Worm (Caenorhabditis elegans) whole organism, L1 larva: ENCODE measurements around the gene copb-2.

Experiments
- C16A3.4 ChIP-seq: fragments of 150-350 bp; optimal IDR thresholded peaks from 2 replicates; lab custom pipeline; 2014; ENCODE audit warnings: missing biosample characterization, missing genetic modification characterization
- F16B12.6 ChIP-seq: fragments of 150-350 bp; optimal IDR thresholded peaks from 2 replicates; lab custom pipeline; 2014; ENCODE audit warnings: missing biosample characterization, missing genetic modification characterization
- aha-1 ChIP-seq: fragments of 150-350 bp; optimal IDR thresholded peaks from 2 replicates; lab custom pipeline; 2014; ENCODE audit warnings: missing biosample characterization, missing genetic modification characterization
- aly-2 ChIP-seq: fragments of 150-350 bp; optimal IDR thresholded peaks from 2 replicates; lab custom pipeline; 2014; ENCODE audit warnings: missing biosample characterization, missing genetic modification characterization
- ama-1 ChIP-seq: fragments of 150-350 bp; optimal IDR thresholded peaks from 2 replicates; lab custom pipeline; 2014
- ceh-63 ChIP-seq: fragments of 200-800 bp; sonication (Bioruptor generic); optimal IDR thresholded peaks from 2 replicates; lab custom pipeline; 2018; ENCODE audit warnings: mild to moderate bottlenecking, missing genetic modification characterization, missing compliant biosample characterization
- ceh-8 ChIP-seq: fragments of 200-800 bp; sonication (Bioruptor generic); optimal IDR thresholded peaks from 2 replicates; lab custom pipeline; 2018; ENCODE audit warnings: mild to moderate bottlenecking, missing genetic modification characterization, moderate library complexity, missing compliant biosample characterization
- ces-1 ChIP-seq: fragments of 150-350 bp; optimal IDR thresholded peaks from 2 replicates; lab custom pipeline; 2014; ENCODE audit warnings: missing biosample characterization, missing genetic modification reagents, missing genetic modification characterization
- dpl-1 ChIP-seq, 3 experiments: fragments of 150-350 bp in 2 of 3; sonication (generic microtip) in 1 of 3; optimal IDR thresholded peaks; 2 replicates each; lab custom pipeline; 2014 to 2017; ENCODE audit warnings: missing biosample characterization in 3 of 3, missing genetic modification characterization in 3 of 3, missing genetic modification reagents in 3 of 3
- dsc-1 ChIP-seq: sonication (generic microtip); optimal IDR thresholded peaks from 2 replicates; lab custom pipeline; 2016; ENCODE audit warnings: mild to moderate bottlenecking, missing genetic modification characterization, missing compliant biosample characterization
- efl-1 ChIP-seq, 4 experiments: fragments of 150-350 bp; optimal IDR thresholded peaks in 3 of 4; peaks in 1 of 4; 1 replicate in 1 of 4; 2 replicates in 3 of 4; lab custom pipeline; 2014; ENCODE audit warnings: missing biosample characterization in 2 of 4, missing genetic modification characterization in 2 of 4, missing genetic modification reagents in 2 of 4
- egl-13 ChIP-seq: sonication (generic microtip); optimal IDR thresholded peaks from 2 replicates; lab custom pipeline; 2016; ENCODE audit warnings: missing genotype, missing genetic modification reagents, missing genetic modification characterization, missing compliant biosample characterization
- elt-3 ChIP-seq, 6 experiments: fragments of 150-350 bp in 1 of 6; sonication (generic microtip); optimal IDR thresholded peaks; 2 replicates each; lab custom pipeline; 2017 to 2018; ENCODE audit warnings: missing biosample characterization in 6 of 6, missing genetic modification characterization in 6 of 6, inconsistent platforms in 1 of 6
- ets-5 ChIP-seq: fragments of 200-800 bp; sonication (Bioruptor generic); IDR thresholded peaks from 2 replicates; pipeline ENCODE4 v1.3.6; 2022; ENCODE audit warnings: missing genetic modification characterization, missing compliant biosample characterization
- fkh-4 ChIP-seq: sonication (generic microtip); optimal IDR thresholded peaks from 2 replicates; lab custom pipeline; 2016; ENCODE audit warnings: missing compliant biosample characterization, missing genetic modification characterization, borderline replicate concordance
- fkh-8 ChIP-seq: sonication (generic microtip); optimal IDR thresholded peaks from 2 replicates; lab custom pipeline; 2016; ENCODE audit warnings: mild to moderate bottlenecking, missing genetic modification characterization, missing compliant biosample characterization
- fos-1 ChIP-seq: fragments of 150-350 bp; optimal IDR thresholded peaks from 2 replicates; lab custom pipeline; 2014; ENCODE audit warnings: missing biosample characterization, missing genetic modification characterization
- grh-1 ChIP-seq: fragments of 200-800 bp; sonication (Bioruptor generic); IDR thresholded peaks from 2 replicates; pipeline ENCODE4 v1.3.6; 2022; ENCODE audit warnings: missing genetic modification reagents, missing genetic modification characterization, missing compliant biosample characterization
- hlh-17 ChIP-seq: fragments of 200-800 bp; sonication (Bioruptor generic); optimal IDR thresholded peaks from 2 replicates; lab custom pipeline; 2018; ENCODE audit warnings: missing genetic modification characterization, mild to moderate bottlenecking, missing compliant biosample characterization, moderate library complexity, borderline replicate concordance
- hpl-2 ChIP-seq: fragments of 150-350 bp; optimal IDR thresholded peaks from 2 replicates; lab custom pipeline; 2014; ENCODE audit warnings: missing biosample characterization, missing genetic modification reagents, missing genetic modification characterization
- irx-1 ChIP-seq: sonication (generic microtip); optimal IDR thresholded peaks from 2 replicates; lab custom pipeline; 2016; ENCODE audit warnings: missing genetic modification characterization, missing compliant biosample characterization
- isw-1 ChIP-seq: fragments of 200-800 bp; sonication (Bioruptor generic); IDR thresholded peaks from 2 replicates; pipeline ENCODE4 v1.3.6; 2022; ENCODE audit warnings: missing genetic modification characterization, missing compliant biosample characterization
- jun-1 ChIP-seq: fragments of 150-350 bp; optimal IDR thresholded peaks from 2 replicates; lab custom pipeline; 2014; ENCODE audit warnings: missing biosample characterization, missing genetic modification reagents, missing genetic modification characterization
- lin-14 ChIP-seq: fragments of 200-800 bp; sonication (Bioruptor generic); optimal IDR thresholded peaks from 2 replicates; lab custom pipeline; 2018; ENCODE audit warnings: mild to moderate bottlenecking, missing genetic modification characterization, moderate library complexity, missing compliant biosample characterization
- lir-3 ChIP-seq: sonication (generic microtip); optimal IDR thresholded peaks from 2 replicates; lab custom pipeline; 2016; ENCODE audit warnings: mild to moderate bottlenecking, missing genetic modification characterization, moderate library complexity, missing compliant biosample characterization; ENCODE audit not compliant: poor library complexity
- lsy-2 ChIP-seq, 2 experiments: fragments of 150-350 bp; optimal IDR thresholded peaks; 2 replicates each; lab custom pipeline; 2014; ENCODE audit warnings: missing biosample characterization in 2 of 2, missing genetic modification characterization in 2 of 2
- mdl-1 ChIP-seq, 2 experiments: fragments of 150-350 bp; optimal IDR thresholded peaks; 2 replicates each; lab custom pipeline; 2014 to 2017; ENCODE audit warnings: missing biosample characterization in 2 of 2, missing genetic modification characterization in 2 of 2, inconsistent platforms in 1 of 2
- nhr-12 ChIP-seq: sonication (generic microtip); optimal IDR thresholded peaks from 2 replicates; lab custom pipeline; 2017; ENCODE audit warnings: missing biosample characterization, missing genetic modification characterization
- nhr-20 ChIP-seq: sonication (generic microtip); optimal IDR thresholded peaks from 2 replicates; lab custom pipeline; 2016; ENCODE audit warnings: mild to moderate bottlenecking, missing genetic modification characterization, missing compliant biosample characterization
- nhr-237 ChIP-seq: fragments of 150-350 bp; optimal IDR thresholded peaks from 2 replicates; lab custom pipeline; 2014; ENCODE audit warnings: missing biosample characterization, missing genetic modification characterization
- nhr-71 ChIP-seq: sonication (generic microtip); optimal IDR thresholded peaks from 2 replicates; lab custom pipeline; 2016; ENCODE audit warnings: mild to moderate bottlenecking, missing genetic modification characterization, moderate library complexity, missing compliant biosample characterization
- nhr-76 ChIP-seq: sonication (generic microtip); optimal IDR thresholded peaks from 2 replicates; lab custom pipeline; 2017; ENCODE audit warnings: missing biosample characterization, missing genetic modification characterization
- nhr-77 ChIP-seq: fragments of 150-350 bp; optimal IDR thresholded peaks from 2 replicates; lab custom pipeline; 2014; ENCODE audit warnings: missing biosample characterization, missing genetic modification characterization
- nhr-84 ChIP-seq: sonication (generic microtip); optimal IDR thresholded peaks from 2 replicates; lab custom pipeline; 2017; ENCODE audit warnings: missing biosample characterization, missing genetic modification characterization
- nhr-85 ChIP-seq: sonication (generic microtip); peaks from one replicate; lab custom pipeline; 2016; ENCODE audit warnings: missing genetic modification characterization, inconsistent platforms, missing compliant biosample characterization
- nhr-90 ChIP-seq: sonication (generic microtip); optimal IDR thresholded peaks from 2 replicates; lab custom pipeline; 2016; ENCODE audit warnings: mild to moderate bottlenecking, missing genetic modification characterization, missing compliant biosample characterization; ENCODE audit not compliant: poor library complexity
- pax-3 ChIP-seq: fragments of 200-800 bp; sonication (Bioruptor generic); optimal IDR thresholded peaks from 2 replicates; lab custom pipeline; 2018; ENCODE audit warnings: mild to moderate bottlenecking, missing genetic modification characterization, moderate library complexity, missing compliant biosample characterization
- pqm-1 ChIP-seq: sonication (generic microtip); optimal IDR thresholded peaks from 3 replicates; lab custom pipeline; 2017; ENCODE audit warnings: missing biosample characterization, missing genetic modification characterization
- skn-1 ChIP-seq: fragments of 150-350 bp; optimal IDR thresholded peaks from 2 replicates; lab custom pipeline; 2014; ENCODE audit warnings: missing biosample characterization, missing genetic modification characterization
- snpc-4 ChIP-seq: fragments of 150-350 bp; optimal IDR thresholded peaks from 2 replicates; lab custom pipeline; 2014; ENCODE audit warnings: missing biosample characterization, missing genetic modification characterization
- snu-23 ChIP-seq: sonication (generic microtip); optimal IDR thresholded peaks from 2 replicates; lab custom pipeline; 2016; ENCODE audit warnings: missing genetic modification characterization, missing compliant biosample characterization
- sox-4 ChIP-seq: sonication (generic microtip); optimal IDR thresholded peaks from 2 replicates; lab custom pipeline; 2016; ENCODE audit warnings: missing genetic modification characterization, missing compliant biosample characterization
- swsn-7 ChIP-seq: sonication (generic microtip); optimal IDR thresholded peaks from 2 replicates; lab custom pipeline; 2016; ENCODE audit warnings: missing genetic modification characterization, missing compliant biosample characterization
- tbx-2 ChIP-seq: sonication (generic microtip); optimal IDR thresholded peaks from 2 replicates; lab custom pipeline; 2016; ENCODE audit warnings: missing genetic modification characterization, missing compliant biosample characterization
- unc-30 ChIP-seq: sonication (generic microtip); optimal IDR thresholded peaks from 2 replicates; lab custom pipeline; 2017; ENCODE audit warnings: missing biosample characterization, missing genetic modification characterization
- unc-62 ChIP-seq: fragments of 150-350 bp; optimal IDR thresholded peaks from 2 replicates; lab custom pipeline; 2014; ENCODE audit warnings: missing biosample characterization, missing genetic modification reagents, missing genetic modification characterization
- vab-15 ChIP-seq: sonication (generic microtip); optimal IDR thresholded peaks from 2 replicates; lab custom pipeline; 2017; ENCODE audit warnings: missing genotype, mild to moderate bottlenecking, missing genetic modification characterization, missing compliant biosample characterization
- zag-1 ChIP-seq: fragments of 150-350 bp; optimal IDR thresholded peaks from 2 replicates; lab custom pipeline; 2014; ENCODE audit warnings: missing biosample characterization, missing genetic modification characterization
- zip-4 ChIP-seq: fragments of 200-800 bp; sonication (Bioruptor generic); optimal IDR thresholded peaks from 2 replicates; lab custom pipeline; 2018; ENCODE audit warnings: mild to moderate bottlenecking, missing genetic modification characterization, moderate library complexity, missing compliant biosample characterization
- ztf-11 ChIP-seq, 2 experiments: sonication (generic microtip); optimal IDR thresholded peaks; 2 replicates each; lab custom pipeline; 2016 to 2017; ENCODE audit warnings: missing genetic modification characterization in 2 of 2, missing biosample characterization in 1 of 2, missing compliant biosample characterization in 1 of 2
- ztf-4 ChIP-seq: fragments of 150-350 bp; optimal IDR thresholded peaks from 2 replicates; lab custom pipeline; 2014; ENCODE audit warnings: missing biosample characterization, missing genetic modification characterization

The copb-2 gene

ce11 chrIV:9477135-9477928 is 17.8 kb downstream of the copb-2 start, which contains the start of gene wrt-3:
Gene wrt-3 (minus strand): TSS chrIV:9477456.
- no peak for TF ChIP-seq ces-1
- no peak for TF ChIP-seq ets-5 (GFP tag; lab: Robert Waterston, UW)
- peak; percentile 24 for TF ChIP-seq nhr-20 (tag; lab: Kevin White, UChicago)
- no peak for TF ChIP-seq F16B12.6 (tag; lab: Kevin White, UChicago)
- peak; percentile 68 for TF ChIP-seq nhr-90 (tag; lab: Kevin White, UChicago)
- no peak for TF ChIP-seq vab-15 (tag; lab: Kevin White, UChicago)
- TF ChIP-seq fkh-4 (tag; lab: Kevin White, UChicago): no peak
- TF ChIP-seq efl-1 (optimal IDR thresholded peaks at IDR 0.05; lab: Kevin White, UChicago): peak; percentile 22 to 43
- peak in 1 of 2 experiments; percentile 93 for TF ChIP-seq efl-1 (GFP tag; optimal IDR thresholded peaks at IDR 0.05 in 1 of 2; lab: Kevin White, UChicago)
- TF ChIP-seq unc-30 (tag; lab: Kevin White, UChicago): no peak
- TF ChIP-seq irx-1 (tag; lab: Kevin White, UChicago): peak; percentile 43
- peak; percentile 16 for TF ChIP-seq lir-3 (tag; lab: Kevin White, UChicago)
- TF ChIP-seq lsy-2 (tag; optimal IDR thresholded peaks at IDR 0.05; lab: Kevin White, UChicago): peak in 1 of 2 experiments; percentile 40
- no peak for TF ChIP-seq ztf-4 (tag; lab: Kevin White, UChicago)
- TF ChIP-seq swsn-7 (tag; lab: Kevin White, UChicago): peak; percentile 53
- peak in 1 of 2 experiments; percentile 45 for TF ChIP-seq mdl-1 (tag; optimal IDR thresholded peaks at IDR 0.05; lab: Kevin White, UChicago)
- no peak for TF ChIP-seq pqm-1
- TF ChIP-seq elt-3 (tag; optimal IDR thresholded peaks at IDR 0.05; lab: Kevin White, UChicago): peak in 3 of 6 experiments; percentile 3 to 43 (median 23)
- no peak for TF ChIP-seq ceh-8 (GFP tag; lab: Kevin White, UChicago)
- TF ChIP-seq ceh-63 (GFP tag; lab: Kevin White, UChicago): no peak
- TF ChIP-seq dpl-1 (GFP tag; optimal IDR thresholded peaks at IDR 0.05; lab: Kevin White, UChicago): peak in 1 of 3 experiments; percentile 29
- TF ChIP-seq skn-1 (tag; lab: Kevin White, UChicago): no peak
- TF ChIP-seq fos-1 (tag; lab: Kevin White, UChicago): no peak
- peak; percentile 41 for TF ChIP-seq grh-1 (GFP tag; lab: Robert Waterston, UW)
- TF ChIP-seq sox-4 (tag; lab: Kevin White, UChicago): peak; percentile 40
- no peak for TF ChIP-seq tbx-2 (tag; lab: Kevin White, UChicago)
- TF ChIP-seq dsc-1 (tag; lab: Kevin White, UChicago): peak; percentile 27
- TF ChIP-seq zip-4 (GFP tag; lab: Kevin White, UChicago): peak; percentile 20
- TF ChIP-seq hlh-17: no peak
- no peak for TF ChIP-seq nhr-12 (tag; lab: Kevin White, UChicago)
- no peak for TF ChIP-seq nhr-76 (tag; lab: Kevin White, UChicago)
- TF ChIP-seq ama-1 (lab: Kevin White, UChicago): no peak
- no peak for TF ChIP-seq nhr-237 (tag; lab: Kevin White, UChicago)
- TF ChIP-seq egl-13 (tag; lab: Kevin White, UChicago): peak; percentile 18
- no peak for TF ChIP-seq isw-1 (GFP tag; lab: Robert Waterston, UW)
- no peak for TF ChIP-seq unc-62 (GFP tag; lab: Kevin White, UChicago)
- no peak for TF ChIP-seq hpl-2 (GFP tag; lab: Kevin White, UChicago)
- TF ChIP-seq lin-14: peak; percentile 73
- TF ChIP-seq jun-1 (tag; lab: Kevin White, UChicago): no peak
- TF ChIP-seq fkh-8 (tag; lab: Kevin White, UChicago): peak; percentile 9
- peak; percentile 57 for TF ChIP-seq snpc-4
- no peak for TF ChIP-seq nhr-84
- no peak for TF ChIP-seq ztf-11 (tag; optimal IDR thresholded peaks at IDR 0.05; lab: Kevin White, UChicago)
- peak; percentile 56 for TF ChIP-seq snu-23 (GFP tag; lab: Kevin White, UChicago)
- TF ChIP-seq pax-3: no peak
- TF ChIP-seq nhr-85 (tag; lab: Kevin White, UChicago): peak; percentile 89
- TF ChIP-seq C16A3.4 (tag; lab: Kevin White, UChicago): peak; percentile 49
- no peak for TF ChIP-seq aha-1 (tag; lab: Kevin White, UChicago)
- TF ChIP-seq nhr-71 (tag; lab: Kevin White, UChicago): peak; percentile 57
- peak; percentile 39 for TF ChIP-seq aly-2 (tag; lab: Kevin White, UChicago)
- no peak for TF ChIP-seq nhr-77 (tag; lab: Kevin White, UChicago)
- TF ChIP-seq zag-1 (tag; lab: Kevin White, UChicago): no peak
